Worm (Caenorhabditis elegans) whole organism, young adult: ENCODE results near the gene F40E10.5.

Experiments used
- B0035.1 ChIP-seq: sonication (generic microtip); optimal IDR thresholded peaks from 2 replicates; lab custom pipeline; 2016; ENCODE audit warnings: missing genetic modification characterization, mild to moderate bottlenecking, missing compliant biosample characterization, missing genotype, missing genetic modification reagents
- B0261.1 ChIP-seq: sonication (generic microtip); optimal IDR thresholded peaks from 2 replicates; lab custom pipeline; 2016; ENCODE audit warnings: mild to moderate bottlenecking, missing genetic modification characterization, moderate library complexity, missing compliant biosample characterization
- B0336.3 ChIP-seq: fragments of 200-800 bp; sonication (Bioruptor generic); IDR thresholded peaks from 2 replicates; pipeline ENCODE4 v1.3.6; 2022; ENCODE audit warnings: missing genetic modification characterization, missing compliant biosample characterization
- C06A6.2 ChIP-seq: fragments of 200-800 bp; sonication (Bioruptor generic); conservative IDR thresholded peaks from 2 replicates; pipeline ENCODE4 v1.3.6; 2022; ENCODE audit warnings: missing genetic modification characterization, missing compliant biosample characterization
- D2030.7 ChIP-seq: fragments of 200-800 bp; sonication (Bioruptor generic); IDR thresholded peaks from 2 replicates; pipeline ENCODE4 v1.3.6; 2022; ENCODE audit warnings: missing genetic modification reagents, missing genetic modification characterization, missing compliant biosample characterization
- F22D6.2 ChIP-seq: sonication (generic microtip); optimal IDR thresholded peaks from 2 replicates; lab custom pipeline; 2016; ENCODE audit warnings: mild to moderate bottlenecking, missing genetic modification characterization, missing compliant biosample characterization
- F37B4.10 ChIP-seq: fragments of 200-800 bp; sonication (Bioruptor generic); IDR thresholded peaks from 2 replicates; pipeline ENCODE4 v1.3.6; 2022; ENCODE audit warnings: missing genetic modification characterization, missing compliant biosample characterization
- Y53F4B.3 ChIP-seq: fragments of 200-800 bp; sonication (Bioruptor generic); IDR thresholded peaks from 2 replicates; pipeline ENCODE4 v1.3.6; 2022; ENCODE audit warnings: missing genetic modification reagents, missing genetic modification characterization, missing compliant biosample characterization
- Y56A3A.18 ChIP-seq: fragments of 200-800 bp; sonication (Bioruptor generic); IDR thresholded peaks from 2 replicates; pipeline ENCODE4 v1.3.6; 2022; ENCODE audit warnings: missing genetic modification reagents, missing genetic modification characterization, missing compliant biosample characterization
- ZK185.1 ChIP-seq: sonication (generic microtip); optimal IDR thresholded peaks from 2 replicates; lab custom pipeline; 2016; ENCODE audit warnings: mild to moderate bottlenecking, missing genetic modification characterization, missing compliant biosample characterization; ENCODE audit not compliant: poor library complexity, severe bottlenecking
- aptf-2 ChIP-seq: fragments of 200-800 bp; sonication (Bioruptor generic); conservative IDR thresholded peaks from 2 replicates; pipeline ENCODE4 v1.3.6; 2022; ENCODE audit warnings: missing genetic modification reagents, missing genetic modification characterization, missing compliant biosample characterization
- atf-7 ChIP-seq: sonication (generic microtip); optimal IDR thresholded peaks from 2 replicates; lab custom pipeline; 2017; ENCODE audit warnings: mild to moderate bottlenecking, missing genetic modification characterization, missing compliant biosample characterization
- attf-5 ChIP-seq: fragments of 200-800 bp; sonication (Bioruptor generic); optimal IDR thresholded peaks from 2 replicates; lab custom pipeline; 2018; ENCODE audit warnings: mild to moderate bottlenecking, missing genetic modification characterization, missing compliant biosample characterization
- cebp-1 ChIP-seq, 2 experiments: fragments of 200-800 bp in 1 of 2; sonication (Bioruptor generic) in 1 of 2; sonication (generic microtip) in 1 of 2; IDR thresholded peaks in 1 of 2; optimal IDR thresholded peaks in 1 of 2; 2 replicates each; pipeline versions ENCODE4 v1.3.6 to Lab custom; 2017 to 2022; ENCODE audit warnings: missing compliant biosample characterization in 2 of 2, missing genetic modification characterization in 2 of 2, mild to moderate bottlenecking in 1 of 2, missing genetic modification reagents in 1 of 2, moderate library complexity in 1 of 2
- cebp-2 ChIP-seq: fragments of 200-800 bp; sonication (Bioruptor generic); IDR thresholded peaks from 2 replicates; pipeline ENCODE4 v1.3.6; 2022; ENCODE audit warnings: missing genetic modification characterization, missing compliant biosample characterization
- ceh-79 ChIP-seq: sonication (generic microtip); optimal IDR thresholded peaks from 2 replicates; lab custom pipeline; 2017; ENCODE audit warnings: mild to moderate bottlenecking, missing genetic modification characterization, missing compliant biosample characterization
- chd-7 ChIP-seq: sonication (generic microtip); optimal IDR thresholded peaks from 2 replicates; lab custom pipeline; 2016; ENCODE audit warnings: mild to moderate bottlenecking, missing genetic modification characterization, moderate library complexity, missing compliant biosample characterization
- dox-1 ChIP-seq: fragments of 200-800 bp; sonication (Bioruptor generic); IDR thresholded peaks from 2 replicates; pipeline ENCODE4 v1.3.6; 2022; ENCODE audit warnings: missing genetic modification reagents, missing genetic modification characterization, missing compliant biosample characterization
- ekl-4 ChIP-seq: fragments of 200-800 bp; sonication (Bioruptor generic); IDR thresholded peaks from 2 replicates; pipeline ENCODE4 v1.3.6; 2022; ENCODE audit warnings: missing genetic modification reagents, missing genetic modification characterization, missing compliant biosample characterization
- lag-1 ChIP-seq: fragments of 200-800 bp; sonication (Bioruptor generic); IDR thresholded peaks from 2 replicates; pipeline ENCODE4 v1.3.6; 2022; ENCODE audit warnings: missing genetic modification reagents, missing genetic modification characterization, missing compliant biosample characterization
- let-607 ChIP-seq, 2 experiments: fragments of 200-800 bp in 1 of 2; sonication (Bioruptor generic) in 1 of 2; sonication (generic microtip) in 1 of 2; optimal IDR thresholded peaks; 2 replicates each; lab custom pipeline; 2016 to 2018; ENCODE audit warnings: mild to moderate bottlenecking in 2 of 2, missing compliant biosample characterization in 2 of 2, missing genetic modification characterization in 2 of 2, moderate library complexity in 2 of 2, missing genotype in 1 of 2
- lin-26 ChIP-seq: fragments of 200-800 bp; sonication (Bioruptor generic); IDR thresholded peaks from 2 replicates; pipeline ENCODE4 v1.3.6; 2022; ENCODE audit warnings: missing genetic modification reagents, missing genetic modification characterization, missing compliant biosample characterization
- lin-40 ChIP-seq: sonication (generic microtip); optimal IDR thresholded peaks from 2 replicates; lab custom pipeline; 2016; ENCODE audit warnings: missing genetic modification characterization, mild to moderate bottlenecking, missing compliant biosample characterization, missing genotype, missing genetic modification reagents
- lin-54 ChIP-seq: fragments of 200-800 bp; sonication (Bioruptor generic); optimal IDR thresholded peaks from 2 replicates; lab custom pipeline; 2018; ENCODE audit warnings: mild to moderate bottlenecking, missing genetic modification characterization, missing compliant biosample characterization
- mcd-1 ChIP-seq: fragments of 200-800 bp; sonication (Bioruptor generic); IDR thresholded peaks from 2 replicates; pipeline ENCODE4 v1.3.6; 2022; ENCODE audit warnings: missing genetic modification reagents, missing genetic modification characterization, missing compliant biosample characterization
- nhr-120 ChIP-seq: fragments of 200-800 bp; sonication (Bioruptor generic); IDR thresholded peaks from 2 replicates; pipeline ENCODE4 v1.3.6; 2022; ENCODE audit warnings: missing genetic modification characterization, missing compliant biosample characterization
- nhr-80 ChIP-seq: sonication (generic microtip); optimal IDR thresholded peaks from 2 replicates; lab custom pipeline; 2016; ENCODE audit warnings: missing genetic modification characterization, missing compliant biosample characterization
- nhr-90 ChIP-seq: sonication (generic microtip); optimal IDR thresholded peaks from 2 replicates; lab custom pipeline; 2016; ENCODE audit warnings: missing genotype, mild to moderate bottlenecking, missing genetic modification characterization, missing compliant biosample characterization
- pha-4 ChIP-seq: fragments of 150-350 bp; sonication (generic microtip); optimal IDR thresholded peaks from 2 replicates; lab custom pipeline; 2014; ENCODE audit warnings: missing biosample characterization, missing genetic modification reagents, missing genetic modification characterization
- snpc-4 ChIP-seq, 5 experiments: fragments of 150-350 bp in 1 of 5; sonication (generic microtip) in 4 of 5; optimal IDR thresholded peaks; 2 replicates each; lab custom pipeline; 2014 to 2018; ENCODE audit warnings: missing genetic modification characterization in 5 of 5, missing biosample characterization in 3 of 5, antibody characterized with exemption in 2 of 5, mild to moderate bottlenecking in 2 of 5, missing compliant biosample characterization in 2 of 5, missing genotype in 2 of 5, moderate library complexity in 2 of 5, missing genetic modification reagents in 1 of 5
- tbp1 ChIP-seq: fragments of 200-800 bp; sonication (Bioruptor generic); optimal IDR thresholded peaks from 2 replicates; lab custom pipeline; 2018; ENCODE audit warnings: mild to moderate bottlenecking, missing genetic modification characterization, missing compliant biosample characterization
- tlf-1 ChIP-seq: fragments of 200-800 bp; sonication (Bioruptor generic); optimal IDR thresholded peaks from 2 replicates; lab custom pipeline; 2018; ENCODE audit warnings: mild to moderate bottlenecking, missing genetic modification characterization, missing compliant biosample characterization
- unc-130 ChIP-seq: sonication (generic microtip); optimal IDR thresholded peaks from 2 replicates; lab custom pipeline; 2016; ENCODE audit warnings: missing genetic modification reagents, missing genetic modification characterization, missing compliant biosample characterization
- unc-62 ChIP-seq: fragments of 150-350 bp; optimal IDR thresholded peaks from 2 replicates; lab custom pipeline; 2014; ENCODE audit warnings: missing biosample characterization, missing genetic modification reagents, missing genetic modification characterization
- zfh-2 ChIP-seq: fragments of 200-800 bp; sonication (Bioruptor generic); conservative IDR thresholded peaks from 2 replicates; pipeline ENCODE4 v1.3.6; 2022; ENCODE audit warnings: missing genetic modification reagents, missing genetic modification characterization, missing compliant biosample characterization
- zim-3 ChIP-seq: sonication (generic microtip); optimal IDR thresholded peaks from 2 replicates; lab custom pipeline; 2017; ENCODE audit warnings: mild to moderate bottlenecking, missing genetic modification characterization, moderate library complexity, missing compliant biosample characterization
- ztf-18 ChIP-seq: sonication (generic microtip); optimal IDR thresholded peaks from 2 replicates; lab custom pipeline; 2016; ENCODE audit warnings: missing genotype, mild to moderate bottlenecking, missing genetic modification characterization, missing compliant biosample characterization
- ztf-22 ChIP-seq: fragments of 200-800 bp; sonication (Bioruptor generic); optimal IDR thresholded peaks from 2 replicates; lab custom pipeline; 2018; ENCODE audit warnings: mild to moderate bottlenecking, missing genetic modification characterization, moderate library complexity, missing compliant biosample characterization

Gene F40E10.5

DNA sequence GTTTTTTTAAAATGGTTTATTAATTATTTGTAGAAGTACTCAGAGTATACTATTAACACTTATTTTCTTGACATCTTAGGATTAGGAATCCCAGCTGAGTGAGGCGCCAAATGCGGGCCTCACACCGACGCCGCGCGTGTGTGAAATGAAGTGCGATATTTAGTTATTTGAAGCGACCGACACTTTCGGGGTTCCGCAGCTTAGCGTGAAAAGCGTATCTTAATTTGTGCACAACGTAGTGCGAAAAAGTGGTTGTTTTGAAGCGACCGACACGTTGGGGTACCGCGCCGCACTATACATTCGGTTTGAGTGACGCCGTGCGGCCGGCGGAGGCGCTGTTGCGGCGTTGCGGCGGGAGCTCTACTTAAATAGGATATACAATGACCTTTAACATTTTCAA lies 3.3 kb downstream of the F40E10.5 start:
- TF ChIP-seq snpc-4 (GFP tag; optimal IDR thresholded peaks at IDR 0.05; lab: Kevin White, UChicago) (no peak), snpc-4 (tag; optimal IDR thresholded peaks at IDR 0.05; lab: Kevin White, UChicago) (peak in 2 of 4 experiments; percentile 68 to 80), ceh-79 (tag; lab: Kevin White, UChicago) (no peak)

ce11 chrX:14706698-14707285 lies 5.2 kb downstream of the F40E10.5 start, which contains the start of gene tmem-184:
tmem-184 (minus strand) TSS chrX:14706861.
- TF ChIP-seq ztf-18 (tag; lab: Kevin White, UChicago) (no peak), zfh-2 (GFP tag; lab: Robert Waterston, UW) (peak; percentile 38; the same call in 1 of the 2 replicates), ZK185.1 (tag; lab: Kevin White, UChicago) (peak; percentile 45), aptf-2 (no peak), snpc-4 (GFP tag; optimal IDR thresholded peaks at IDR 0.05; lab: Kevin White, UChicago) (no peak), snpc-4 (tag; optimal IDR thresholded peaks at IDR 0.05; lab: Kevin White, UChicago) (peak in 2 of 4 experiments; percentile 14 to 41), cebp-2 (no peak), D2030.7 (no peak), attf-5 (GFP tag; lab: Kevin White, UChicago) (peak; percentile 50), atf-7 (tag; lab: Kevin White, UChicago) (peak; percentile 67), lin-26 (GFP tag; lab: Robert Waterston, UW) (0 out of 2 replicates have a peak, but pooled peaks have one; percentile 10), cebp-1 (GFP tag; IDR thresholded peaks at IDR 0.05; lab: Robert Waterston, UW) (peak; percentile 83), cebp-1 (tag; optimal IDR thresholded peaks at IDR 0.05; lab: Kevin White, UChicago) (peak; percentile 93), Y56A3A.18 (GFP tag; lab: Robert Waterston, UW) (no peak), lin-54 (peak; percentile 39), mcd-1 (GFP tag; lab: Robert Waterston, UW) (peak; percentile 19; the same call in 1 of the 2 replicates), pha-4 (tag; lab: Kevin White, UChicago) (peak; percentile 80), ekl-4 (peak; percentile 36; the same call in 1 of the 2 replicates), F37B4.10 (GFP tag; lab: Robert Waterston, UW) (no peak), chd-7 (tag; lab: Kevin White, UChicago) (peak; percentile 51), unc-130 (GFP tag; lab: Kevin White, UChicago) (no peak), nhr-90 (tag; lab: Kevin White, UChicago) (peak; percentile 2), zim-3 (tag; lab: Kevin White, UChicago) (no peak), C06A6.2 (GFP tag; lab: Robert Waterston, UW) (no peak), let-607 (tag; optimal IDR thresholded peaks at IDR 0.05; lab: Kevin White, UChicago) (peak; percentile 79 to 86), ceh-79 (tag; lab: Kevin White, UChicago) (no peak), nhr-120 (GFP tag; lab: Robert Waterston, UW) (no peak), ztf-22 (peak; percentile 22), tbp1 (GFP tag; lab: Kevin White, UChicago) (peak; percentile 31), Y53F4B.3 (no peak), lag-1 (no peak), F22D6.2 (tag; lab: Kevin White, UChicago) (peak; percentile 14), nhr-80 (peak; percentile 96), dox-1 (GFP tag; lab: Robert Waterston, UW) (peak; percentile 31; the same call in 1 of the 2 replicates), B0261.1 (tag; lab: Kevin White, UChicago) (no peak), tlf-1 (no peak), B0035.1 (tag; lab: Kevin White, UChicago) (no peak), unc-62 (GFP tag; lab: Kevin White, UChicago) (peak; percentile 97), lin-40 (tag; lab: Kevin White, UChicago) (peak; percentile 70), B0336.3 (GFP tag; lab: Robert Waterston, UW) (peak; percentile 36; the same call in 1 of the 2 replicates)
- TF ChIP-seq, all 124 proteins: peak for 22
